Worm (Caenorhabditis elegans) whole organism, L4 larva: ENCODE measurements around the gene R04B3.2.

Experiments used
- F26F4.8 ChIP-seq: fragments of 200-800 bp; sonication (Bioruptor generic); conservative IDR thresholded peaks from 2 replicates; pipeline ENCODE4 v1.3.6; 2022; ENCODE audit warnings: missing genetic modification characterization, missing compliant biosample characterization
- F37D6.2 ChIP-seq: sonication (generic microtip); optimal IDR thresholded peaks from 2 replicates; lab custom pipeline; 2016; ENCODE audit warnings: mild to moderate bottlenecking, missing genetic modification characterization, missing compliant biosample characterization
- F44E2.7 ChIP-seq: fragments of 200-800 bp; sonication (Bioruptor generic); IDR thresholded peaks from 2 replicates; pipeline ENCODE4 v2.1.2; 2022; ENCODE audit warnings: missing genetic modification characterization, missing compliant biosample characterization
- T20F7.1 ChIP-seq: fragments of 200-800 bp; sonication (Bioruptor generic); optimal IDR thresholded peaks from 2 replicates; lab custom pipeline; 2018; ENCODE audit warnings: mild to moderate bottlenecking, missing genetic modification characterization, missing compliant biosample characterization
- ZK546.5 ChIP-seq, 2 experiments: sonication (generic microtip); optimal IDR thresholded peaks; 2 replicates each; lab custom pipeline; 2017; ENCODE audit warnings: missing biosample characterization in 2 of 2, missing genetic modification characterization in 2 of 2
- aly-2 ChIP-seq: sonication (generic microtip); optimal IDR thresholded peaks from 2 replicates; lab custom pipeline; 2018; ENCODE audit warnings: missing biosample characterization, missing genetic modification characterization
- ceh-20 ChIP-seq: fragments of 200-800 bp; sonication (Bioruptor generic); IDR thresholded peaks from 2 replicates; pipeline ENCODE4 v1.3.6; 2022; ENCODE audit warnings: missing genetic modification reagents, missing genetic modification characterization, missing compliant biosample characterization
- ceh-32 ChIP-seq: sonication (generic microtip); optimal IDR thresholded peaks from 2 replicates; lab custom pipeline; 2016; ENCODE audit warnings: mild to moderate bottlenecking, missing genetic modification characterization, missing compliant biosample characterization; ENCODE audit not compliant: poor library complexity
- ceh-62 ChIP-seq: sonication (generic microtip); optimal IDR thresholded peaks from 2 replicates; lab custom pipeline; 2017; ENCODE audit warnings: missing biosample characterization, missing genetic modification characterization
- ceh-82 ChIP-seq: sonication (generic microtip); optimal IDR thresholded peaks from 2 replicates; lab custom pipeline; 2017; ENCODE audit warnings: missing biosample characterization, missing genetic modification characterization
- ctbp-1 ChIP-seq: fragments of 200-800 bp; sonication (Bioruptor generic); IDR thresholded peaks from 2 replicates; pipeline ENCODE4 v1.3.6; 2022; ENCODE audit warnings: missing genetic modification reagents, missing genetic modification characterization, missing compliant biosample characterization
- daf-12 ChIP-seq: fragments of 150-350 bp; optimal IDR thresholded peaks from 2 replicates; lab custom pipeline; 2014; ENCODE audit warnings: missing biosample characterization, missing genetic modification reagents, missing genetic modification characterization
- daf-16 ChIP-seq, 3 experiments: sonication (generic microtip); optimal IDR thresholded peaks; 2 replicates each; lab custom pipeline; 2016 to 2017; ENCODE audit warnings: missing genetic modification characterization in 3 of 3, missing genetic modification reagents in 3 of 3, mild to moderate bottlenecking in 2 of 3, missing compliant biosample characterization in 2 of 3, missing biosample characterization in 1 of 3, moderate library complexity in 1 of 3
- daf-8 ChIP-seq: fragments of 200-800 bp; sonication (Bioruptor generic); IDR thresholded peaks from 2 replicates; pipeline ENCODE4 v1.3.6; 2022; ENCODE audit warnings: missing genetic modification characterization, missing compliant biosample characterization
- duxl-1 ChIP-seq: sonication (generic microtip); optimal IDR thresholded peaks from 2 replicates; lab custom pipeline; 2016; ENCODE audit warnings: mild to moderate bottlenecking, missing genetic modification characterization, moderate library complexity, missing compliant biosample characterization; ENCODE audit not compliant: poor library complexity
- dve-1 ChIP-seq: sonication (generic microtip); optimal IDR thresholded peaks from 2 replicates; lab custom pipeline; 2017; ENCODE audit warnings: antibody characterized with exemption, mild to moderate bottlenecking, missing genetic modification characterization, missing compliant biosample characterization; ENCODE audit not compliant: insufficient read depth
- egl-43 ChIP-seq: fragments of 200-800 bp; sonication (Bioruptor generic); IDR thresholded peaks from 2 replicates; pipeline ENCODE4 v1.3.6; 2022; ENCODE audit warnings: missing genetic modification reagents, missing genetic modification characterization, missing compliant biosample characterization
- fkh-10 ChIP-seq: fragments of 150-350 bp; optimal IDR thresholded peaks from 2 replicates; lab custom pipeline; 2014; ENCODE audit warnings: missing biosample characterization, missing genetic modification reagents, missing genetic modification characterization
- fos-1 ChIP-seq: fragments of 150-350 bp; optimal IDR thresholded peaks from 2 replicates; lab custom pipeline; 2014; ENCODE audit warnings: missing biosample characterization, missing genetic modification characterization
- jun-1 ChIP-seq: fragments of 150-350 bp; optimal IDR thresholded peaks from 2 replicates; lab custom pipeline; 2014; ENCODE audit warnings: missing biosample characterization, missing genetic modification reagents, missing genetic modification characterization
- lim-7 ChIP-seq: fragments of 200-800 bp; sonication (Bioruptor generic); IDR thresholded peaks from 2 replicates; pipeline ENCODE4 v1.3.6; 2022; ENCODE audit warnings: missing genetic modification characterization, missing compliant biosample characterization
- lin-1 ChIP-seq: fragments of 200-800 bp; sonication (Bioruptor generic); IDR thresholded peaks from 2 replicates; pipeline ENCODE4 v1.3.6; 2022; ENCODE audit warnings: missing genetic modification reagents, missing genetic modification characterization, missing compliant biosample characterization
- lin-13 ChIP-seq: fragments of 150-350 bp; optimal IDR thresholded peaks from 2 replicates; lab custom pipeline; 2014; ENCODE audit warnings: missing biosample characterization, missing genetic modification reagents, missing genetic modification characterization
- lin-15B ChIP-seq: fragments of 150-350 bp; sonication (generic microtip); optimal IDR thresholded peaks from 3 replicates; lab custom pipeline; 2014; ENCODE audit warnings: missing biosample characterization, missing genetic modification characterization
- lin-29 ChIP-seq: fragments of 200-800 bp; sonication (Bioruptor generic); IDR thresholded peaks from 2 replicates; pipeline ENCODE4 v1.3.6; 2022; ENCODE audit warnings: missing genetic modification reagents, missing genetic modification characterization, missing compliant biosample characterization
- lin-38 ChIP-seq: fragments of 200-800 bp; sonication (Bioruptor generic); IDR thresholded peaks from 2 replicates; pipeline ENCODE4 v1.3.6; 2022; ENCODE audit warnings: missing genetic modification reagents, missing genetic modification characterization, missing compliant biosample characterization
- lir-3 ChIP-seq: sonication (generic microtip); optimal IDR thresholded peaks from 2 replicates; lab custom pipeline; 2016; ENCODE audit warnings: mild to moderate bottlenecking, missing genetic modification characterization, missing compliant biosample characterization
- lsy-2 ChIP-seq, 2 experiments: fragments of 150-350 bp in 1 of 2; sonication (generic microtip) in 1 of 2; optimal IDR thresholded peaks; 2 replicates each; lab custom pipeline; 2014 to 2017; ENCODE audit warnings: missing biosample characterization in 2 of 2, missing genetic modification characterization in 2 of 2
- madf-5 ChIP-seq, 2 experiments: fragments of 200-800 bp; sonication (Bioruptor generic); IDR thresholded peaks; 2 replicates each; pipeline ENCODE4 v1.3.6; 2022; ENCODE audit warnings: missing compliant biosample characterization in 2 of 2, missing genetic modification characterization in 2 of 2
- madf-9 ChIP-seq: fragments of 200-800 bp; sonication (Bioruptor generic); conservative IDR thresholded peaks from 2 replicates; pipeline ENCODE4 v1.3.6; 2022; ENCODE audit warnings: missing genetic modification reagents, missing genetic modification characterization, missing compliant biosample characterization
- mdl-1 ChIP-seq, 2 experiments: fragments of 150-350 bp in 1 of 2; sonication (generic microtip) in 1 of 2; optimal IDR thresholded peaks; 2 replicates each; lab custom pipeline; 2014 to 2017; ENCODE audit warnings: missing biosample characterization in 2 of 2, missing genetic modification characterization in 2 of 2
- mdt-29 ChIP-seq: fragments of 200-800 bp; sonication (Bioruptor generic); IDR thresholded peaks from 2 replicates; pipeline ENCODE4 v1.3.6; 2022; ENCODE audit warnings: missing genetic modification reagents, missing genetic modification characterization, missing compliant biosample characterization
- mes-2 ChIP-seq: sonication (generic microtip); optimal IDR thresholded peaks from 2 replicates; lab custom pipeline; 2016; ENCODE audit warnings: missing genotype, mild to moderate bottlenecking, missing genetic modification characterization, missing compliant biosample characterization; ENCODE audit not compliant: poor library complexity, severe bottlenecking
- mxl-2 ChIP-seq: fragments of 200-800 bp; sonication (Bioruptor generic); conservative IDR thresholded peaks from 2 replicates; pipeline ENCODE4 v1.3.6; 2022; ENCODE audit warnings: missing genetic modification reagents, missing genetic modification characterization, missing compliant biosample characterization
- nhr-10 ChIP-seq: fragments of 150-350 bp; optimal IDR thresholded peaks from 2 replicates; lab custom pipeline; 2014; ENCODE audit warnings: missing biosample characterization, missing genetic modification characterization
- nhr-102 ChIP-seq: sonication (generic microtip); optimal IDR thresholded peaks from 2 replicates; lab custom pipeline; 2016; ENCODE audit warnings: mild to moderate bottlenecking, missing genetic modification characterization, moderate library complexity, missing compliant biosample characterization
- nhr-111 ChIP-seq: fragments of 200-800 bp; sonication (Bioruptor generic); optimal IDR thresholded peaks from 2 replicates; lab custom pipeline; 2018; ENCODE audit warnings: mild to moderate bottlenecking, missing genetic modification characterization, missing compliant biosample characterization
- nhr-48 ChIP-seq: sonication (generic microtip); optimal IDR thresholded peaks from 2 replicates; lab custom pipeline; 2016; ENCODE audit warnings: mild to moderate bottlenecking, missing genetic modification characterization, missing compliant biosample characterization
- nhr-76 ChIP-seq: fragments of 150-350 bp; optimal IDR thresholded peaks from 2 replicates; lab custom pipeline; 2014; ENCODE audit warnings: missing biosample characterization, missing genetic modification characterization
- pha-4 ChIP-seq, 2 experiments: fragments of 150-350 bp in 1 of 2; fragments of 200-800 bp in 1 of 2; sonication (Bioruptor generic) in 1 of 2; IDR thresholded peaks in 1 of 2; optimal IDR thresholded peaks in 1 of 2; 2 replicates each; pipeline versions ENCODE4 v1.3.6 to Lab custom; 2014 to 2022; ENCODE audit warnings: missing genetic modification characterization in 2 of 2, missing genetic modification reagents in 2 of 2, missing biosample characterization in 1 of 2, missing compliant biosample characterization in 1 of 2
- php-3 ChIP-seq: fragments of 200-800 bp; sonication (Bioruptor generic); IDR thresholded peaks from 2 replicates; pipeline ENCODE4 v1.3.6; 2022; ENCODE audit warnings: missing genetic modification reagents, missing genetic modification characterization, missing compliant biosample characterization
- rbr-2 ChIP-seq: sonication (generic microtip); optimal IDR thresholded peaks from 2 replicates; lab custom pipeline; 2016; ENCODE audit warnings: missing genotype, missing genetic modification characterization, missing compliant biosample characterization
- saeg-2 ChIP-seq: fragments of 200-800 bp; sonication (Bioruptor generic); IDR thresholded peaks from 2 replicates; pipeline ENCODE4 v1.3.6; 2022; ENCODE audit warnings: missing genetic modification reagents, missing genetic modification characterization, missing compliant biosample characterization
- sdz-12 ChIP-seq: fragments of 200-800 bp; sonication (Bioruptor generic); optimal IDR thresholded peaks from 2 replicates; lab custom pipeline; 2018; ENCODE audit warnings: mild to moderate bottlenecking, missing genetic modification characterization, missing compliant biosample characterization
- tra-1 ChIP-seq: fragments of 200-800 bp; sonication (Bioruptor generic); IDR thresholded peaks from 2 replicates; pipeline ENCODE4 v1.3.6; 2022; ENCODE audit warnings: missing genetic modification reagents, missing genetic modification characterization, missing compliant biosample characterization
- vab-7 ChIP-seq: fragments of 200-800 bp; sonication (Bioruptor generic); IDR thresholded peaks from 2 replicates; pipeline ENCODE4 v1.3.6; 2022; ENCODE audit warnings: missing genetic modification reagents, missing genetic modification characterization, missing compliant biosample characterization
- zag-1 ChIP-seq: fragments of 150-350 bp; optimal IDR thresholded peaks from 2 replicates; lab custom pipeline; 2014; ENCODE audit warnings: missing biosample characterization, missing genetic modification characterization
- zip-11 ChIP-seq: fragments of 200-800 bp; sonication (Bioruptor generic); IDR thresholded peaks from 2 replicates; pipeline ENCODE4 v1.3.6; 2022; ENCODE audit warnings: missing genetic modification characterization, missing compliant biosample characterization
- zip-2 ChIP-seq: fragments of 150-350 bp; optimal IDR thresholded peaks from 2 replicates; lab custom pipeline; 2014; ENCODE audit warnings: missing biosample characterization, missing genetic modification characterization
- ztf-7 ChIP-seq: fragments of 150-350 bp; optimal IDR thresholded peaks from 2 replicates; lab custom pipeline; 2014; ENCODE audit warnings: missing biosample characterization, missing genetic modification characterization

Gene R04B3.2

ce11 chrX:2495865-2496314 is 22.4 kb upstream of the R04B3.2 start, which contains the start of gene rabr-1 (continued):
- TF ChIP-seq mes-2 (tag; lab: Kevin White, UChicago): no peak
- TF ChIP-seq ceh-20: no peak
- no peak for TF ChIP-seq nhr-111 (GFP tag; lab: Kevin White, UChicago)
- TF ChIP-seq nhr-76 (tag; lab: Kevin White, UChicago): no peak
- no peak for TF ChIP-seq lin-29 (GFP tag; lab: Robert Waterston, UW)
- TF ChIP-seq dve-1: peak; percentile 42
- peak; percentile 8 for TF ChIP-seq rbr-2 (tag; lab: Kevin White, UChicago)
- no peak for TF ChIP-seq sdz-12 (GFP tag; lab: Kevin White, UChicago)
- no peak for TF ChIP-seq nhr-48 (tag; lab: Kevin White, UChicago)
- no peak for TF ChIP-seq fos-1 (tag; lab: Kevin White, UChicago)
- no peak for TF ChIP-seq ZK546.5 (tag; optimal IDR thresholded peaks at IDR 0.05; lab: Kevin White, UChicago)
- no peak for TF ChIP-seq mdt-29 (GFP tag; lab: Robert Waterston, UW)
- TF ChIP-seq duxl-1 (tag; lab: Kevin White, UChicago): peak; percentile 13
- TF ChIP-seq jun-1 (tag; lab: Kevin White, UChicago): no peak
- no peak for TF ChIP-seq zip-11 (GFP tag; lab: Robert Waterston, UW)
- no peak for TF ChIP-seq madf-5 (GFP tag; IDR thresholded peaks at IDR 0.05; lab: Robert Waterston, UW)
- no peak for TF ChIP-seq zag-1 (tag; lab: Kevin White, UChicago)
- no peak for TF ChIP-seq aly-2 (tag; lab: Kevin White, UChicago)
- TF ChIP-seq mxl-2 (GFP tag; lab: Robert Waterston, UW): no peak
- TF ChIP-seq fkh-10 (GFP tag; lab: Kevin White, UChicago): no peak
- no peak for TF ChIP-seq ztf-7 (tag; lab: Kevin White, UChicago)
- TF ChIP-seq lin-38 (GFP tag; lab: Robert Waterston, UW): no peak
- TF ChIP-seq lin-15B (tag; lab: Kevin White, UChicago): no peak
- TF ChIP-seq php-3: no peak
- no peak for TF ChIP-seq lin-1 (GFP tag; lab: Robert Waterston, UW)
- TF ChIP-seq vab-7 (GFP tag; lab: Robert Waterston, UW): no peak
- TF ChIP-seq lin-13: no peak
- peak in 1 of 2 experiments; percentile 31 for TF ChIP-seq mdl-1 (tag; optimal IDR thresholded peaks at IDR 0.05; lab: Kevin White, UChicago)
- peak; percentile 38 for TF ChIP-seq nhr-10 (tag; lab: Kevin White, UChicago)
- TF ChIP-seq daf-12: no peak
- 0 out of 2 replicates have a peak, but pooled peaks have one; percentile 49 for TF ChIP-seq egl-43 (GFP tag; lab: Robert Waterston, UW)
- TF ChIP-seq daf-8: no peak
- TF ChIP-seq lim-7 (GFP tag; lab: Robert Waterston, UW): no peak
- TF ChIP-seq F26F4.8 (GFP tag; lab: Robert Waterston, UW): no peak
- no peak for TF ChIP-seq lir-3
- TF ChIP-seq pha-4 (GFP tag; IDR thresholded peaks at IDR 0.05; lab: Robert Waterston, UW): peak; percentile 33; the same call in 1 of the 2 replicates
- no peak for TF ChIP-seq pha-4 (tag; optimal IDR thresholded peaks at IDR 0.05; lab: Kevin White, UChicago)
- no peak for TF ChIP-seq ceh-32 (tag; lab: Kevin White, UChicago)
- no peak for TF ChIP-seq lsy-2 (tag; optimal IDR thresholded peaks at IDR 0.05; lab: Kevin White, UChicago)
- TF ChIP-seq ceh-62: no peak
- no peak for TF ChIP-seq daf-16 (GFP tag; optimal IDR thresholded peaks at IDR 0.05; lab: Kevin White, UChicago)
- TF ChIP-seq daf-16 (tag; optimal IDR thresholded peaks at IDR 0.05; lab: Kevin White, UChicago): peak; percentile 8
- TF ChIP-seq tra-1: no peak
- no peak for TF ChIP-seq T20F7.1
- no peak for TF ChIP-seq F37D6.2 (tag; lab: Kevin White, UChicago)
- TF ChIP-seq zip-2 (tag; lab: Kevin White, UChicago): no peak
- no peak for TF ChIP-seq nhr-102 (tag; lab: Kevin White, UChicago)
- no peak for TF ChIP-seq F44E2.7 (GFP tag; lab: Robert Waterston, UW)
- TF ChIP-seq madf-9 (GFP tag; lab: Robert Waterston, UW): no peak
- TF ChIP-seq ceh-82 (tag; lab: Kevin White, UChicago): no peak
- no peak for TF ChIP-seq saeg-2 (GFP tag; lab: Robert Waterston, UW)
- TF ChIP-seq ctbp-1 (GFP tag; lab: Robert Waterston, UW): peak; percentile 64; the same call in 1 of the 2 replicates
